Worm (Caenorhabditis elegans): ENCODE data around the gene ZK418.7.

Gene ZK418.7

DNA sequence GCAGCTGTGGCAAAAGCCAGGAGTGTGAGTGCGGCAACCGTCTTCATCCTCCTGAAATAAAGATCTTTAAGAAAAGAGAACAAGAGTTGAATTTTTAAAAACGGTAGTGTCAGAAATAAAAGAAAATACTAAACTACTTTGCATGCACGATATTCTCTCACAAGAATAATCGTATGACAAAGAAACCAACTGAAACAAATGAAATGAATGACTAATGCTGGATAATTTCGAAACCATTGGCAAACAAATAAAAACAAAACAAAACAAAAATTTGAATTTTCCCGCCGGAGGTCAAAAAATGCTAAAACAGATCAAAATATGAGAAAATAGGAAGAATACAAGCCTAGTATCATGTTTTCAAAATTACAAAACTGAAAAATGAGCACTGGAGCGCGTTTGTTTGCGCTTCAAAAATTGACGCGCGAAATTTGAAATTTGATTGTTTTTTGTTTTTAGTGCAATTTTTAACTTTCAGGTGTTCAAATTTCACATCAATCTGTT lies 23.4 kb upstream of the ZK418.7 start, which contains the start of gene cpg-2:
TSS of gene cpg-2 (minus strand) at position 51 of the 501 bp plus-strand sequence.
- TF ChIP-seq K11D2.4 (GFP tag; IDR thresholded peaks at IDR 0.05) (no peak), lag-1 (GFP tag; IDR thresholded peaks at IDR 0.05) (no peak), hmg-1.2 (GFP tag; IDR thresholded peaks at IDR 0.05) (peak; percentile 66), T07F8.4 (tag; optimal IDR thresholded peaks at IDR 0.05) (no peak), nfya-2 (GFP tag; IDR thresholded peaks at IDR 0.05) (no peak), ztf-25 (GFP tag; IDR thresholded peaks at IDR 0.05) (no peak), Y53G8AR.9 (GFP tag; conservative IDR thresholded peaks at IDR 0.05) (peak; percentile 73; the same call in 1 of the 2 replicates), atf-7 (tag; optimal IDR thresholded peaks at IDR 0.05) (no peak), attf-5 (GFP tag; optimal IDR thresholded peaks at IDR 0.05) (no peak), chd-7 (tag; optimal IDR thresholded peaks at IDR 0.05) (no peak), F55B11.4 (tag; optimal IDR thresholded peaks at IDR 0.05; ENCODE audit: borderline replicate concordance, insufficient read depth) (no peak), ceh-79 (tag; optimal IDR thresholded peaks at IDR 0.05) (no peak), madf-8 (GFP tag; conservative IDR thresholded peaks at IDR 0.05) (peak; percentile 99), B0261.1 (tag; optimal IDR thresholded peaks at IDR 0.05) (no peak), mes-4 (tag; optimal IDR thresholded peaks at IDR 0.05) (no peak), pha-4 (tag; optimal IDR thresholded peaks at IDR 0.05) (no peak), efl-1 (GFP tag; optimal IDR thresholded peaks at IDR 0.05) (peak; percentile 99), lir-1 (GFP tag; conservative IDR thresholded peaks at IDR 0.05) (peak; percentile 76), zfh-2 (GFP tag; conservative IDR thresholded peaks at IDR 0.05) (no peak), pbrm-1 (GFP tag; IDR thresholded peaks at IDR 0.05) (peak; percentile 27; the same call in 1 of the 2 replicates), F37B4.10 (GFP tag; IDR thresholded peaks at IDR 0.05) (no peak), unc-130 (GFP tag; optimal IDR thresholded peaks at IDR 0.05) (peak; percentile 94), cebp-2 (GFP tag; IDR thresholded peaks at IDR 0.05) (no peak), attf-3 (GFP tag; conservative IDR thresholded peaks at IDR 0.05) (peak; percentile 24; the same call in 1 of the 2 replicates), B0336.3 (GFP tag; IDR thresholded peaks at IDR 0.05) (peak; percentile 79), F23B12.7 (tag; optimal IDR thresholded peaks at IDR 0.05; ENCODE audit: insufficient read depth) (peak; percentile 64), nfyb-1 (GFP tag; IDR thresholded peaks at IDR 0.05) (peak; percentile 57; the same call in 1 of the 2 replicates), repo-1 (tag; optimal IDR thresholded peaks at IDR 0.05) (no peak), F57C9.4 (tag; optimal IDR thresholded peaks at IDR 0.05) (no peak), C06A6.2 (GFP tag; conservative IDR thresholded peaks at IDR 0.05) (no peak), F57A8.1 (GFP tag; optimal IDR thresholded peaks at IDR 0.05) (no peak), zim-3 (tag; optimal IDR thresholded peaks at IDR 0.05) (no peak), tbp1 (GFP tag; optimal IDR thresholded peaks at IDR 0.05) (peak; percentile 64), akir-1 (GFP tag; optimal IDR thresholded peaks at IDR 0.05) (no peak), let-526 (GFP tag; IDR thresholded peaks at IDR 0.05) (no peak), unc-62 (GFP tag; optimal IDR thresholded peaks at IDR 0.05) (no peak), rpc-1 (optimal IDR thresholded peaks at IDR 0.05) (no peak), rpc-1 (tag; optimal IDR thresholded peaks at IDR 0.05) (no peak), F10E7.11 (tag; optimal IDR thresholded peaks at IDR 0.05) (no peak), let-607 (tag; optimal IDR thresholded peaks at IDR 0.05) (no peak), egl-18 (GFP tag; IDR thresholded peaks at IDR 0.05) (no peak), lin-35 (GFP tag; optimal IDR thresholded peaks at IDR 0.05) (peak; percentile 4 to 89 (median 58)), xnd-1 (tag; optimal IDR thresholded peaks at IDR 0.05) (peak; percentile 97), ceh-58 (GFP tag; IDR thresholded peaks at IDR 0.05) (no peak), hlh-26 (GFP tag; conservative IDR thresholded peaks at IDR 0.05) (no peak), aptf-3 (GFP tag; IDR thresholded peaks at IDR 0.05) (no peak), ama-1 (optimal IDR thresholded peaks at IDR 0.05) (no peak), ama-1 (GFP tag; optimal IDR thresholded peaks at IDR 0.05) (peak in 1 of 2 experiments; percentile 7), ceh-40 (GFP tag; IDR thresholded peaks at IDR 0.05) (no peak), gei-17 (GFP tag; optimal IDR thresholded peaks at IDR 0.05) (no peak)
